Worm (Caenorhabditis elegans) whole organism, L1 larva: Measurements from ENCODE around the gene clec-140.

ENCODE experiments used
- ces-1 ChIP-seq: fragments of 150-350 bp; optimal IDR thresholded peaks from 2 replicates; lab custom pipeline; 2014; ENCODE audit warnings: missing biosample characterization, missing genetic modification reagents, missing genetic modification characterization
- mdl-1 ChIP-seq, 2 experiments: fragments of 150-350 bp; optimal IDR thresholded peaks; 2 replicates each; lab custom pipeline; 2014 to 2017; ENCODE audit warnings: missing biosample characterization in 2 of 2, missing genetic modification characterization in 2 of 2, inconsistent platforms in 1 of 2
- nhr-76 ChIP-seq: sonication (generic microtip); optimal IDR thresholded peaks from 2 replicates; lab custom pipeline; 2017; ENCODE audit warnings: missing biosample characterization, missing genetic modification characterization
- unc-62 ChIP-seq: fragments of 150-350 bp; optimal IDR thresholded peaks from 2 replicates; lab custom pipeline; 2014; ENCODE audit warnings: missing biosample characterization, missing genetic modification reagents, missing genetic modification characterization
- unc-98 ChIP-seq: fragments of 200-800 bp; sonication (Bioruptor generic); IDR thresholded peaks from 2 replicates; pipeline ENCODE4 v1.3.6; 2022; ENCODE audit warnings: missing genetic modification characterization, missing compliant biosample characterization

DNA sequence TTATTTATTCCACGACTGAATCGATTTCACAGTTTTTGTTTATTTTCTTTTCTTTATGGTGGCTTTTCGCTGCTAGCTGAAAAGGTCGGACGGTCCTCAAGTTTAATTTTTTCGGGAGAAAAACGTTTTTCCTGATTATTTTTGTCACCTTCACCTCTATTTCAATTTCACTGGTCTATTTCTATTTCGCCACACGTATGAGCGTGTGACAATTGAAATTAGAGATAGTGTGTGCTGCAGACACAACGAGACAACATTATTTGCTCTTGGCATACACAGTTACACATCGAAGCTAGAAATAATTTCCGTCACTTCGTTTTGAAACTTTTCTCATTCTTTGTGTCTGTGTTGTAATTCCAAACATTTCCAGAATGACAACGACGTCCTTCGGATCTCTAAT, 42.8 kb downstream of the clec-140 start, which contains the start of gene F41C3.8:
- TF ChIP-seq mdl-1 (tag; optimal IDR thresholded peaks at IDR 0.05; lab: Kevin White, UChicago) (no peak), unc-98 (GFP tag; lab: Robert Waterston, UW) (no peak), ces-1 (GFP tag; lab: Kevin White, UChicago) (no peak), nhr-76 (tag; lab: Kevin White, UChicago) (no peak), unc-62 (no peak)
